Fruit fly (Drosophila melanogaster): ENCODE measurements around the gene CG8353.

DNA sequence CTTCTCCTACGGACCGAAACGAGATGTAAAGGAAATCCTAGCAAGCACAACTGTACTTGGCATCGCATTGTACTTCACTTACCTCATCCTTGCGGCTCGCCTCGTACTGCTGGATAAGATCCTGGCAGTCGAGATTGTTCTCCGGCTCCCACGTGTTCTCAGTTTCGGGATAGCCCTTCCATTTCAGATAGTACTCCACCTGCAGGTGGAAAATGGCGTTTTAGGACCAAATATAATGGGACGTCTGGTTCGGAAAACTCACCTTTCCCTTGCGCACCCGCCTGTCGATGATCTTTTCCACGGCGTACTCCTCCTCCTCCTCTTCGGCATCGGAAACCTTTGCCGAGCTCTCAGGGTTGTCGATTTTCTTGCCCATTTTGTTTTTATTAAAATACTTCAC is 3.4 kb upstream of the CG8353 start:
- TF ChIP-seq CG12605 (GFP tag; IDR thresholded peaks at IDR 0.05) (no peak), CG14655 (GFP tag; optimal IDR thresholded peaks at IDR 0.05) (no peak), D1 (tag; optimal IDR thresholded peaks at IDR 0.05) (no peak), Ets98B (GFP tag; IDR thresholded peaks at IDR 0.05) (no peak), CG32121 (GFP tag; IDR thresholded peaks at IDR 0.05) (no peak), CG4496 (GFP tag; IDR thresholded peaks at IDR 0.05) (no peak), EcR (GFP tag; optimal IDR thresholded peaks at IDR 0.05) (no peak), rn (GFP tag; IDR thresholded peaks at IDR 0.05) (no peak), CG8159 (tag; optimal IDR thresholded peaks at IDR 0.05) (no peak), CG34367 (tag; optimal IDR thresholded peaks at IDR 0.05) (no peak), CG13204 (GFP tag; optimal IDR thresholded peaks at IDR 0.05) (no peak), Snoo (tag; optimal IDR thresholded peaks at IDR 0.05) (no peak)
